Worm (Caenorhabditis elegans) whole organism, late embryonic: ENCODE data around the gene K07C5.13.

Source experiments
- C08G9.2 ChIP-seq: sonication (generic microtip); optimal IDR thresholded peaks from 2 replicates; lab custom pipeline; 2016; ENCODE audit warnings: mild to moderate bottlenecking, missing genetic modification characterization, moderate library complexity, missing compliant biosample characterization
- T23F11.4 ChIP-seq: fragments of 200-800 bp; sonication (Bioruptor generic); optimal IDR thresholded peaks from 2 replicates; lab custom pipeline; 2018; ENCODE audit warnings: mild to moderate bottlenecking, missing genetic modification characterization, missing compliant biosample characterization
- ahr-1 ChIP-seq: sonication (generic microtip); optimal IDR thresholded peaks from 2 replicates; lab custom pipeline; 2016; ENCODE audit warnings: missing genetic modification characterization, missing compliant biosample characterization
- ceh-18 ChIP-seq: sonication (generic microtip); optimal IDR thresholded peaks from 2 replicates; lab custom pipeline; 2016; ENCODE audit warnings: missing genetic modification characterization, missing compliant biosample characterization
- ceh-19 ChIP-seq: fragments of 200-800 bp; sonication (Bioruptor generic); optimal IDR thresholded peaks from 2 replicates; lab custom pipeline; 2018; ENCODE audit warnings: mild to moderate bottlenecking, missing genetic modification characterization, missing compliant biosample characterization
- ceh-2 ChIP-seq: sonication (generic microtip); optimal IDR thresholded peaks from 2 replicates; lab custom pipeline; 2016; ENCODE audit warnings: missing genotype, missing genetic modification characterization, missing compliant biosample characterization
- ceh-24 ChIP-seq: sonication (generic microtip); optimal IDR thresholded peaks from 2 replicates; lab custom pipeline; 2016; ENCODE audit warnings: mild to moderate bottlenecking, missing genetic modification characterization, missing compliant biosample characterization
- ceh-31 ChIP-seq: sonication (generic microtip); optimal IDR thresholded peaks from 2 replicates; lab custom pipeline; 2016; ENCODE audit warnings: missing genetic modification characterization, missing compliant biosample characterization
- ceh-45 ChIP-seq: fragments of 200-800 bp; sonication (Bioruptor generic); IDR thresholded peaks from 2 replicates; pipeline ENCODE4 v1.3.6; 2022; ENCODE audit warnings: missing genetic modification reagents, missing genetic modification characterization, missing compliant biosample characterization
- ceh-9 ChIP-seq: sonication (generic microtip); optimal IDR thresholded peaks from 2 replicates; lab custom pipeline; 2016; ENCODE audit warnings: mild to moderate bottlenecking, missing genetic modification characterization, inconsistent platforms, missing compliant biosample characterization
- dmd-4 ChIP-seq: sonication (generic microtip); optimal IDR thresholded peaks from 2 replicates; lab custom pipeline; 2016; ENCODE audit warnings: borderline replicate concordance, missing genetic modification characterization, missing compliant biosample characterization
- dve-1 ChIP-seq: sonication (generic microtip); optimal IDR thresholded peaks from 2 replicates; lab custom pipeline; 2017; ENCODE audit warnings: antibody characterized with exemption, mild to moderate bottlenecking, missing genetic modification characterization, missing compliant biosample characterization
- elt-4 ChIP-seq: sonication (generic microtip); optimal IDR thresholded peaks from 2 replicates; lab custom pipeline; 2016; ENCODE audit warnings: missing genetic modification characterization, missing compliant biosample characterization
- ets-4 ChIP-seq: sonication (generic microtip); optimal IDR thresholded peaks from 2 replicates; lab custom pipeline; 2016; ENCODE audit warnings: missing genetic modification characterization, missing compliant biosample characterization
- fax-1 ChIP-seq: sonication (generic microtip); optimal IDR thresholded peaks from 2 replicates; lab custom pipeline; 2016; ENCODE audit warnings: missing genotype, missing genetic modification characterization, missing compliant biosample characterization
- fkh-10 ChIP-seq: fragments of 150-350 bp; optimal IDR thresholded peaks from 2 replicates; lab custom pipeline; 2014; ENCODE audit warnings: missing biosample characterization, missing genetic modification reagents, missing genetic modification characterization
- hlh-15 ChIP-seq: sonication (generic microtip); optimal IDR thresholded peaks from 2 replicates; lab custom pipeline; 2016; ENCODE audit warnings: missing genetic modification characterization, missing compliant biosample characterization
- lim-6 ChIP-seq: sonication (generic microtip); optimal IDR thresholded peaks from 2 replicates; lab custom pipeline; 2016; ENCODE audit warnings: missing genetic modification characterization, missing compliant biosample characterization
- madf-2 ChIP-seq: sonication (generic microtip); optimal IDR thresholded peaks from 2 replicates; lab custom pipeline; 2017; ENCODE audit warnings: missing genetic modification characterization, missing compliant biosample characterization
- mec-3 ChIP-seq: sonication (generic microtip); optimal IDR thresholded peaks from 2 replicates; lab custom pipeline; 2016; ENCODE audit warnings: borderline replicate concordance, missing genetic modification characterization, missing compliant biosample characterization
- nhr-232 ChIP-seq: sonication (generic microtip); optimal IDR thresholded peaks from 2 replicates; lab custom pipeline; 2016; ENCODE audit warnings: missing genetic modification characterization, missing compliant biosample characterization
- pag-3 ChIP-seq: sonication (generic microtip); optimal IDR thresholded peaks from 2 replicates; lab custom pipeline; 2016; ENCODE audit warnings: missing compliant biosample characterization, missing genetic modification characterization, borderline replicate concordance
- pat-9 ChIP-seq: fragments of 200-800 bp; sonication (Bioruptor generic); optimal IDR thresholded peaks from 2 replicates; lab custom pipeline; 2018; ENCODE audit warnings: mild to moderate bottlenecking, missing genetic modification characterization, moderate library complexity, missing compliant biosample characterization
- pax-1 ChIP-seq: fragments of 150-350 bp; optimal IDR thresholded peaks from 2 replicates; lab custom pipeline; 2014; ENCODE audit warnings: missing biosample characterization, missing genetic modification characterization
- pha-4 ChIP-seq: fragments of 150-350 bp; optimal IDR thresholded peaks from 2 replicates; lab custom pipeline; 2018; ENCODE audit warnings: missing biosample characterization, missing genetic modification reagents, missing genetic modification characterization
- rnt-1 ChIP-seq: sonication (generic microtip); optimal IDR thresholded peaks from 2 replicates; lab custom pipeline; 2016; ENCODE audit warnings: missing genetic modification characterization, missing compliant biosample characterization
- sox-2 ChIP-seq: fragments of 200-800 bp; sonication (Bioruptor generic); IDR thresholded peaks from 2 replicates; pipeline ENCODE4 v1.3.6; 2022; ENCODE audit warnings: missing genetic modification reagents, missing genetic modification characterization, missing compliant biosample characterization
- syd-9 ChIP-seq: sonication (generic microtip); optimal IDR thresholded peaks from 2 replicates; lab custom pipeline; 2016; ENCODE audit warnings: mild to moderate bottlenecking, missing genetic modification characterization, moderate library complexity, missing compliant biosample characterization
- tbx-2 ChIP-seq: sonication (generic microtip); optimal IDR thresholded peaks from 2 replicates; lab custom pipeline; 2016; ENCODE audit warnings: missing genetic modification characterization, missing compliant biosample characterization
- tbx-7 ChIP-seq: sonication (generic microtip); optimal IDR thresholded peaks from 2 replicates; lab custom pipeline; 2016; ENCODE audit warnings: missing genotype, missing genetic modification characterization, missing compliant biosample characterization
- unc-3 ChIP-seq, 2 experiments: fragments of 200-800 bp in 1 of 2; sonication (Bioruptor generic) in 1 of 2; sonication (generic microtip) in 1 of 2; conservative IDR thresholded peaks in 1 of 2; optimal IDR thresholded peaks in 1 of 2; 2 replicates each; pipeline versions ENCODE4 v1.3.6 to Lab custom; 2016 to 2022; ENCODE audit warnings: missing compliant biosample characterization in 2 of 2, missing genetic modification characterization in 2 of 2, missing genetic modification reagents in 1 of 2
- unc-42 ChIP-seq: sonication (generic microtip); optimal IDR thresholded peaks from 2 replicates; lab custom pipeline; 2016; ENCODE audit warnings: missing genotype, missing genetic modification characterization, missing compliant biosample characterization
- unc-55 ChIP-seq: sonication (generic microtip); optimal IDR thresholded peaks from 2 replicates; lab custom pipeline; 2017; ENCODE audit warnings: missing biosample characterization, missing genetic modification reagents, missing genetic modification characterization
- unc-86 ChIP-seq: sonication (generic microtip); optimal IDR thresholded peaks from 2 replicates; lab custom pipeline; 2016; ENCODE audit warnings: missing genetic modification characterization, missing compliant biosample characterization
- zip-5 ChIP-seq: sonication (generic microtip); optimal IDR thresholded peaks from 2 replicates; lab custom pipeline; 2016; ENCODE audit warnings: missing genetic modification characterization, missing compliant biosample characterization
- ztf-16 ChIP-seq: sonication (generic microtip); optimal IDR thresholded peaks from 2 replicates; lab custom pipeline; 2017; ENCODE audit warnings: missing genetic modification characterization, missing compliant biosample characterization

Gene K07C5.13

DNA sequence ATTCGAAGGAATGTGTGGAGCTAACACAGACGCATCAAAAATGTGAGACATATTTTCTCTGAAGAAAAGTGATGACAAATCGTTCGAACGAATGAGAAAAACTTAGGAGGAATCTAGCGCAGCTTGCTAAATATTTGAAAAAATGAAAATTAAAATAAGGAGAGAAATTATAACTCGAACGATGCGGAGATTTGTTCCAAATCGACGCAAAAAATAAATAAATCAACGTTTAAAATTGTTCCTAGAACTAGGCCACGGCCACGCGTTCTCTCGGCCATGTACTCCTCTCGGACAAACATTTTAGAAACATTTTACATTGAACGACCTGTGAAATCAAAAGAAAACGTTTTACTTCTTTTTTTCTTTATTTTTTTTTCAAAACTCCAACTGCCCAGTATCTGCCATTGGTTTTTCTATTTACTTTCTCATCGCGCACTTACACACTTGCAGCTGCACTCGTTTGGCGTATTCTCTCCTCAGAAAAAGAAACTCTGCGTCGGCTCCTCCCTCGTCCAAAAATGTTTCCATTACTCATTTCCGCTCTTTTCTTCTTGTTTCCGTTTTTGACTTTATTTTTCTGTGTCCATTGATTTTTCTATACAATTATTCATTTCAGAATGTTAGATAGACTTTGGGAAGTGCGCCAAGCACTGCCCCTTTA is 21.6 kb upstream of the K07C5.13 start, which contains the start of the genes gna-1 and B0024.13:
Gene gna-1 (minus strand): TSS at position 51 of the 661 bp plus-strand sequence.
Gene B0024.13 (plus strand): TSS at position 611 of the 661 bp plus-strand sequence.
- TF ChIP-seq ets-4 (tag; lab: Kevin White, UChicago) (peak; percentile 22), sox-2 (no peak), lim-6 (tag; lab: Kevin White, UChicago) (peak; percentile 2), tbx-7 (tag; lab: Kevin White, UChicago) (peak; percentile 60), unc-3 (GFP tag; conservative IDR thresholded peaks at IDR 0.05; lab: Robert Waterston, UW) (no peak), unc-3 (tag; optimal IDR thresholded peaks at IDR 0.05; lab: Kevin White, UChicago) (no peak), unc-86 (tag; lab: Kevin White, UChicago) (no peak), ceh-31 (tag; lab: Kevin White, UChicago) (peak; percentile 89), elt-4 (tag; lab: Kevin White, UChicago) (no peak), ceh-24 (tag; lab: Kevin White, UChicago) (no peak), pat-9 (tag; lab: Kevin White, UChicago) (no peak), ceh-19 (GFP tag; lab: Kevin White, UChicago) (no peak), T23F11.4 (no peak), ztf-16 (tag; lab: Kevin White, UChicago) (no peak), C08G9.2 (tag; lab: Kevin White, UChicago) (peak; percentile 82), ceh-9 (no peak), nhr-232 (tag; lab: Kevin White, UChicago) (no peak), mec-3 (tag; lab: Kevin White, UChicago) (no peak), pag-3 (tag; lab: Kevin White, UChicago) (no peak), dve-1 (tag; lab: Kevin White, UChicago) (no peak), unc-42 (tag; lab: Kevin White, UChicago) (peak; percentile 54), ceh-2 (peak; percentile 76), tbx-2 (tag; lab: Kevin White, UChicago) (peak; percentile 63), ceh-45 (GFP tag; lab: Robert Waterston, UW) (no peak), ahr-1 (tag; lab: Kevin White, UChicago) (no peak), rnt-1 (tag; lab: Kevin White, UChicago) (no peak), zip-5 (tag; lab: Kevin White, UChicago) (peak; percentile 66), pha-4 (tag; lab: Kevin White, UChicago) (no peak)
- TF ChIP-seq, all 69 proteins: peak for 9

DNA sequence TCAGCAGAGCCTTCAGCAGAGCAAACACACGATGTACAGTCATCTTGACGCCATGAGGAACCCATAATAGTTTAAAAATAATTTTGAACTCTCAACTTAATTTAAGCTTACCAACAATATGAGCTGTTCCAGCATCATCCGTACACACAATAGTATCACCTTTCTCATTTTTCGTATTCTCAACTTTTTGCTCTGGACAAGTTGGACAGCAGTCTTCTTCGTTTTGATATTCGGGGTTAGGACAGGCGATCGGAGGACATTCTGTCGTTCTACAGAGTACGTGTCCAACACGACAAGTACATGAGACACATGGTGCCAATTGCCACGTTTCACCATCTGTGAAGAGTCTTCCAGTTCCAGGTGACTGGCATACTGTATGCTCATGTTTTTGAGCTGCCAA is 18.3 kb upstream of the K07C5.13 start:
- TF ChIP-seq ceh-18 (tag; lab: Kevin White, UChicago) (no peak), fax-1 (no peak), pax-1 (tag; lab: Kevin White, UChicago) (no peak), fkh-10 (GFP tag; lab: Kevin White, UChicago) (no peak), unc-42 (tag; lab: Kevin White, UChicago) (no peak), hlh-15 (tag; lab: Kevin White, UChicago) (no peak), syd-9 (tag; lab: Kevin White, UChicago) (no peak), ceh-24 (tag; lab: Kevin White, UChicago) (no peak), tbx-7 (tag; lab: Kevin White, UChicago) (no peak), dmd-4 (no peak), unc-86 (tag; lab: Kevin White, UChicago) (no peak)

DNA sequence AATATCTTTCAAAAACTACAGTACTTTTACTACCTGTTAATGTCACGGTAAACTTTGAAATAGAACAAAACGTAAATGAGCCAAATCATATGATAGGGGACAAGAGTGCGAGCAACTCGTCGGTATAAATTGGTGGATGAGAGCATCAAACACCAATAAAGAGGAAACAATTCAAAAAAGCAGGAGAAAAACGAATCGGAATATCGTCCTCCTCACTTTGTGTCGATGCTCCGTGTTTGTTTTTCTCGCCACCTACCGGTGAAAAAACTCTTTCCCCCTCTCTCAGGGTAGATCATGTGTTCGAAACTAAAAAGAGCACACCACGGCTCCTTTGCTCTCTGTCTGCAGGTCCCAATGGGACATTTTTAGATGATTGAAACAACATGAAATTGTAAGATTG is 13.8 kb upstream of the K07C5.13 start:
- no peak for TF ChIP-seq unc-55
- no peak for TF ChIP-seq madf-2 (tag; lab: Kevin White, UChicago)
- TF ChIP-seq C08G9.2 (tag; lab: Kevin White, UChicago), result no peak
